Fruit fly (Drosophila melanogaster): ENCODE measurements around the gene CG3402.
A peak's percentile ranks its signal among the peaks of the same experiment; 100 is the strongest.

CG3402 gene

dm6 chr3L:634319-635015, 18.2 kb downstream of the CG3402 start (continued):
- peak; percentile 82 for TF ChIP-seq Dek (tag; optimal IDR thresholded peaks at IDR 0.05)
- TF ChIP-seq CG11093 (GFP tag; IDR thresholded peaks at IDR 0.05), result peak; percentile 84
- peak; percentile 94 for TF ChIP-seq unpg (GFP tag; optimal IDR thresholded peaks at IDR 0.05)
- peak; percentile 75 for TF ChIP-seq CG3281 (GFP tag; optimal IDR thresholded peaks at IDR 0.05)
- peak; percentile 93 for TF ChIP-seq CoRest (tag; optimal IDR thresholded peaks at IDR 0.05)
- TF ChIP-seq az2 (GFP tag; optimal IDR thresholded peaks at IDR 0.05), result peak; percentile 93
- TF ChIP-seq NfI (GFP tag; optimal IDR thresholded peaks at IDR 0.05), result peak; percentile 84
- peak; percentile 80 for TF ChIP-seq mam (GFP tag; optimal IDR thresholded peaks at IDR 0.05)
- TF ChIP-seq pum (GFP tag; optimal IDR thresholded peaks at IDR 0.05), result peak; percentile 95
- TF ChIP-seq CG3838 (GFP tag; optimal IDR thresholded peaks at IDR 0.05), result peak; percentile 68
- TF ChIP-seq CG18619 (GFP tag; optimal IDR thresholded peaks at IDR 0.05), result peak; percentile 84
- TF ChIP-seq rib (GFP tag; IDR thresholded peaks at IDR 0.05), result no peak
- no peak for TF ChIP-seq Lpt (GFP tag; optimal IDR thresholded peaks at IDR 0.05)
- TF ChIP-seq tup (GFP tag; optimal IDR thresholded peaks at IDR 0.05), result peak; percentile 73
- peak; percentile 75 for TF ChIP-seq CG7357 (GFP tag; IDR thresholded peaks at IDR 0.05)
- TF ChIP-seq CG13424 (tag; optimal IDR thresholded peaks at IDR 0.05), result peak; percentile 93

dm6 chr3L:633272-634254, 19.1 kb downstream of the CG3402 start:
- TF ChIP-seq Hr78 (GFP tag; optimal IDR thresholded peaks at IDR 0.05) (peak in 1 of 2 experiments; percentile 78), pros (GFP tag; optimal IDR thresholded peaks at IDR 0.05) (peak; percentile 35), lmd (GFP tag; IDR thresholded peaks at IDR 0.05) (peak; percentile 86), ro (GFP tag; IDR thresholded peaks at IDR 0.05) (peak; percentile 77), cato (GFP tag; optimal IDR thresholded peaks at IDR 0.05; ENCODE audit: borderline replicate concordance) (peak; percentile 85), Adf1 (GFP tag; IDR thresholded peaks at IDR 0.05) (peak; percentile 83), Deaf1 (tag; optimal IDR thresholded peaks at IDR 0.05) (peak; percentile 29), pb (GFP tag; optimal IDR thresholded peaks at IDR 0.05) (peak; percentile 80), disco-r (GFP tag; optimal IDR thresholded peaks at IDR 0.05) (peak; percentile 69), kay (GFP tag; optimal IDR thresholded peaks at IDR 0.05) (peak; percentile 29), Xrp1 (GFP tag; IDR thresholded peaks at IDR 0.05) (peak; percentile 94), CG12942 (GFP tag; optimal IDR thresholded peaks at IDR 0.05) (peak; percentile 80), NC2α (GFP tag; optimal IDR thresholded peaks at IDR 0.05) (peak; percentile 85), Drgx (GFP tag; IDR thresholded peaks at IDR 0.05) (peak; percentile 87), CG18599 (GFP tag; optimal IDR thresholded peaks at IDR 0.05) (peak; percentile 75), bsh (GFP tag; optimal IDR thresholded peaks at IDR 0.05) (peak; percentile 35 to 96), CG17385 (GFP tag; optimal IDR thresholded peaks at IDR 0.05) (peak; percentile 77), CG2712 (tag; optimal IDR thresholded peaks at IDR 0.05) (peak; percentile 91), ham (GFP tag; IDR thresholded peaks at IDR 0.05) (no peak), CG10959 (GFP tag; IDR thresholded peaks at IDR 0.05) (peak; percentile 83), bbx (GFP tag; IDR thresholded peaks at IDR 0.05; ENCODE audit: partially characterized antibody) (no peak), phol (tag; optimal IDR thresholded peaks at IDR 0.05) (peak; percentile 91), zfh2 (GFP tag; optimal IDR thresholded peaks at IDR 0.05) (no peak), CG15514 (GFP tag; optimal IDR thresholded peaks at IDR 0.05) (peak; percentile 34), HLH3B (GFP tag; IDR thresholded peaks at IDR 0.05) (peak; percentile 88), HmgZ (tag; optimal IDR thresholded peaks at IDR 0.05) (peak; percentile 24), Hr51 (GFP tag; optimal IDR thresholded peaks at IDR 0.05) (peak; percentile 57 to 83), Mrtf (GFP tag; IDR thresholded peaks at IDR 0.05) (peak; percentile 83), CG9797 (GFP tag; optimal IDR thresholded peaks at IDR 0.05) (no peak), Doc2 (GFP tag; IDR thresholded peaks at IDR 0.05) (no peak)

Measured in whole organism, embryonic.